Fruit fly (Drosophila melanogaster): ENCODE measurements around the gene CG42613.

Gene CG42613

DNA sequence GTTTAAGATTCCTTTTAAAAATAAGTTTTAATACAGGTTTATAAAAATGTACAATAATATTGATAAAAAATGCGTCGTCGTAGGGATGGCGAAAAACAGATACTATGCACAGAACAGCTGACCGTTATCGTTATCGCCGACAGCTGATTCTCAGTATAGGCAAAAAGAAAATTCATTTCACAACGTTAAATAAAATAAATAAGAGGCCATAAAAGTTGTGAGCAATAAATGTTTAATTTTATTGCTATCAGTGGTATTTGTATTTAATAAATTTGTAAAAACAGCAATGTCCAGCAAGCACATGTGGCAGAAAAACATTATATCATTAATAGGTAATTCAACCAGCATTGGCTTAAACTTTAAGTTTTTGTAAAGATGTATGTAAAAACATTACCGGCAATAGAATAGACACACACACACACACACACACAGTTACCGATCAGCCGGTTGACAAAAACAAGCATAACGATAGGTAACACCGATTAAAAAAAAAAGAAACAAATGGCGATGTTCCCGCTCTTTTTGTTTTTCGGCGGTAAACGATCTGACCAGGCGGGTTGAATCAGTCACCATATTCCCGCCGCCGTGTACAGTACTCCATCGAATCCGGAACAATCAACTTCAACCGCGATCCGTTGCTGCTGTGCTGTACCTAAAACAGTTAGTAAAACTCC is 52.0 kb downstream of the CG42613 start, which contains the start of the genes dnk and Smu1 (continued):
- TF ChIP-seq usp (GFP tag; optimal IDR thresholded peaks at IDR 0.05) (no peak), stwl (tag; optimal IDR thresholded peaks at IDR 0.05) (peak; percentile 25)

- TF ChIP-seq CG17829 (tag; optimal IDR thresholded peaks at IDR 0.05) (peak; percentile 92), Hr78 (GFP tag; optimal IDR thresholded peaks at IDR 0.05) (no peak), CG2875 (GFP tag; optimal IDR thresholded peaks at IDR 0.05) (peak; percentile 66), CG14667 (GFP tag; IDR thresholded peaks at IDR 0.05) (peak; percentile 67), CG15269 (tag; optimal IDR thresholded peaks at IDR 0.05) (peak; percentile 86), Rx (GFP tag; IDR thresholded peaks at IDR 0.05) (peak; percentile 48), Hmr (GFP tag; optimal IDR thresholded peaks at IDR 0.05) (peak; percentile 84), Med (GFP tag) (peak; percentile 90), H15 (GFP tag; IDR thresholded peaks at IDR 0.05) (peak; percentile 50; the same call in 1 of the 3 replicates), CG15073 (GFP tag; optimal IDR thresholded peaks at IDR 0.05) (no peak), bcd (GFP tag; optimal IDR thresholded peaks at IDR 0.05) (peak; percentile 77), TFAM (GFP tag; optimal IDR thresholded peaks at IDR 0.05) (no peak), Lim3 (GFP tag; IDR thresholded peaks at IDR 0.05) (no peak), CG6689 (GFP tag; IDR thresholded peaks at IDR 0.05) (peak; percentile 72), ranshi (GFP tag; IDR thresholded peaks at IDR 0.05) (peak; percentile 78), CG11398 (GFP tag; optimal IDR thresholded peaks at IDR 0.05) (no peak), ci (GFP tag; IDR thresholded peaks at IDR 0.05) (peak; percentile 93), aop (GFP tag; IDR thresholded peaks at IDR 0.05) (peak; percentile 58), CG6272 (GFP tag; IDR thresholded peaks at IDR 0.05) (peak; percentile 52), CG12299 (tag; optimal IDR thresholded peaks at IDR 0.05) (peak; percentile 78), NC2β (GFP tag; optimal IDR thresholded peaks at IDR 0.05) (peak; percentile 38), Oaz (GFP tag; IDR thresholded peaks at IDR 0.05) (peak; percentile 77), Nf-YB (GFP tag; optimal IDR thresholded peaks at IDR 0.05) (peak; percentile 60), crp (GFP tag; optimal IDR thresholded peaks at IDR 0.05) (peak in 1 of 2 experiments; percentile 58), Hr39 (optimal IDR thresholded peaks at IDR 0.05) (no peak), wor (GFP tag; IDR thresholded peaks at IDR 0.05) (peak; percentile 64), CG18476 (GFP tag; optimal IDR thresholded peaks at IDR 0.05) (peak; percentile 69), sima (GFP tag; optimal IDR thresholded peaks at IDR 0.05) (no peak), caup (GFP tag; optimal IDR thresholded peaks at IDR 0.05; ENCODE audit: severe bottlenecking) (peak; percentile 74), vnd (GFP tag; IDR thresholded peaks at IDR 0.05; ENCODE audit: partially characterized antibody) (no peak; the same call in 1 of the 3 replicates), lilli (GFP tag; optimal IDR thresholded peaks at IDR 0.05) (peak; percentile 89), pzg (GFP tag; optimal IDR thresholded peaks at IDR 0.05) (peak; percentile 98), her (GFP tag; optimal IDR thresholded peaks at IDR 0.05) (peak; percentile 11), CG9215 (GFP tag; IDR thresholded peaks at IDR 0.05) (peak; percentile 71), zen (tag; optimal IDR thresholded peaks at IDR 0.05) (peak; percentile 67), vvl (GFP tag; IDR thresholded peaks at IDR 0.05) (peak; percentile 93), CrebB (tag; optimal IDR thresholded peaks at IDR 0.05) (peak; percentile 76), CG9876 (GFP tag; optimal IDR thresholded peaks at IDR 0.05) (no peak), klu (GFP tag; IDR thresholded peaks at IDR 0.05) (peak; percentile 80), maf-S (GFP tag; optimal IDR thresholded peaks at IDR 0.05) (no peak), al (GFP tag; IDR thresholded peaks at IDR 0.05) (peak; percentile 82), CG1602 (GFP tag; optimal IDR thresholded peaks at IDR 0.05) (peak; percentile 80), hkb (optimal IDR thresholded peaks at IDR 0.05) (no peak), hkb (GFP tag; IDR thresholded peaks at IDR 0.05) (peak; percentile 88), CG9932 (GFP tag; IDR thresholded peaks at IDR 0.05) (peak; percentile 94), CG17568 (GFP tag; optimal IDR thresholded peaks at IDR 0.05) (peak; percentile 64)
Observed at dm6 chr3R:18983614-18984185, 54.7 kb downstream of the CG42613 start, which contains the start of the genes snRNP-U1-C and gukh. TSS of gene snRNP-U1-C (minus strand) at chr3R:18983650. TSS of gene gukh (plus strand) at chr3R:18984025.
